Worm (Caenorhabditis elegans) whole organism, L1 larva: Measurements from ENCODE around the gene rig-3.

Source experiments
- C34B4.2 ChIP-seq: sonication (generic microtip); optimal IDR thresholded peaks from 2 replicates; lab custom pipeline; 2017; ENCODE audit warnings: mild to moderate bottlenecking, missing genetic modification characterization, missing compliant biosample characterization
- aly-2 ChIP-seq: fragments of 150-350 bp; optimal IDR thresholded peaks from 2 replicates; lab custom pipeline; 2014; ENCODE audit warnings: missing biosample characterization, missing genetic modification characterization
- ceh-8 ChIP-seq: fragments of 200-800 bp; sonication (Bioruptor generic); optimal IDR thresholded peaks from 2 replicates; lab custom pipeline; 2018; ENCODE audit warnings: mild to moderate bottlenecking, missing genetic modification characterization, moderate library complexity, missing compliant biosample characterization
- ceh-82 ChIP-seq, 3 experiments: fragments of 150-350 bp in 1 of 3; sonication (generic microtip) in 2 of 3; optimal IDR thresholded peaks; 2 replicates each; lab custom pipeline; 2014 to 2017; ENCODE audit warnings: missing biosample characterization in 3 of 3, missing genetic modification characterization in 3 of 3
- ceh-90 ChIP-seq: sonication (generic microtip); optimal IDR thresholded peaks from 2 replicates; lab custom pipeline; 2016; ENCODE audit warnings: missing genetic modification characterization, missing compliant biosample characterization
- dsc-1 ChIP-seq: sonication (generic microtip); optimal IDR thresholded peaks from 2 replicates; lab custom pipeline; 2016; ENCODE audit warnings: mild to moderate bottlenecking, missing genetic modification characterization, missing compliant biosample characterization
- efl-1 ChIP-seq, 4 experiments: fragments of 150-350 bp; optimal IDR thresholded peaks in 3 of 4; peaks in 1 of 4; 1 replicate in 1 of 4; 2 replicates in 3 of 4; lab custom pipeline; 2014; ENCODE audit warnings: missing biosample characterization in 2 of 4, missing genetic modification characterization in 2 of 4, missing genetic modification reagents in 2 of 4
- efl-3 ChIP-seq: fragments of 200-800 bp; sonication (Bioruptor generic); optimal IDR thresholded peaks from 2 replicates; lab custom pipeline; 2018; ENCODE audit warnings: mild to moderate bottlenecking, missing genetic modification characterization, missing compliant biosample characterization
- egl-13 ChIP-seq: sonication (generic microtip); optimal IDR thresholded peaks from 2 replicates; lab custom pipeline; 2016; ENCODE audit warnings: missing genotype, missing genetic modification reagents, missing genetic modification characterization, missing compliant biosample characterization
- elt-2 ChIP-seq: sonication (generic microtip); optimal IDR thresholded peaks from 2 replicates; lab custom pipeline; 2016; ENCODE audit warnings: missing genetic modification characterization, mild to moderate bottlenecking, inconsistent platforms, missing compliant biosample characterization, missing genetic modification reagents
- elt-3 ChIP-seq, 6 experiments: fragments of 150-350 bp in 1 of 6; sonication (generic microtip); optimal IDR thresholded peaks; 2 replicates each; lab custom pipeline; 2017 to 2018; ENCODE audit warnings: missing biosample characterization in 6 of 6, missing genetic modification characterization in 6 of 6, inconsistent platforms in 1 of 6
- fkh-10 ChIP-seq: sonication (generic microtip); optimal IDR thresholded peaks from 2 replicates; lab custom pipeline; 2017; ENCODE audit warnings: missing biosample characterization, missing genetic modification reagents, missing genetic modification characterization
- fkh-4 ChIP-seq: sonication (generic microtip); optimal IDR thresholded peaks from 2 replicates; lab custom pipeline; 2016; ENCODE audit warnings: missing compliant biosample characterization, missing genetic modification characterization, borderline replicate concordance
- grh-1 ChIP-seq: fragments of 200-800 bp; sonication (Bioruptor generic); IDR thresholded peaks from 2 replicates; pipeline ENCODE4 v1.3.6; 2022; ENCODE audit warnings: missing genetic modification reagents, missing genetic modification characterization, missing compliant biosample characterization
- irx-1 ChIP-seq: sonication (generic microtip); optimal IDR thresholded peaks from 2 replicates; lab custom pipeline; 2016; ENCODE audit warnings: missing genetic modification characterization, missing compliant biosample characterization
- jun-1 ChIP-seq: fragments of 150-350 bp; optimal IDR thresholded peaks from 2 replicates; lab custom pipeline; 2014; ENCODE audit warnings: missing biosample characterization, missing genetic modification reagents, missing genetic modification characterization
- lin-14 ChIP-seq: fragments of 200-800 bp; sonication (Bioruptor generic); optimal IDR thresholded peaks from 2 replicates; lab custom pipeline; 2018; ENCODE audit warnings: mild to moderate bottlenecking, missing genetic modification characterization, moderate library complexity, missing compliant biosample characterization
- lir-3 ChIP-seq: sonication (generic microtip); optimal IDR thresholded peaks from 2 replicates; lab custom pipeline; 2016; ENCODE audit warnings: mild to moderate bottlenecking, missing genetic modification characterization, moderate library complexity, missing compliant biosample characterization; ENCODE audit not compliant: poor library complexity
- lsy-2 ChIP-seq, 2 experiments: fragments of 150-350 bp; optimal IDR thresholded peaks; 2 replicates each; lab custom pipeline; 2014; ENCODE audit warnings: missing biosample characterization in 2 of 2, missing genetic modification characterization in 2 of 2
- mdl-1 ChIP-seq, 2 experiments: fragments of 150-350 bp; optimal IDR thresholded peaks; 2 replicates each; lab custom pipeline; 2014 to 2017; ENCODE audit warnings: missing biosample characterization in 2 of 2, missing genetic modification characterization in 2 of 2, inconsistent platforms in 1 of 2
- nhr-19 ChIP-seq: fragments of 200-800 bp; sonication (Bioruptor generic); conservative IDR thresholded peaks from 2 replicates; pipeline ENCODE4 v1.3.6; 2022; ENCODE audit warnings: missing genetic modification characterization, missing compliant biosample characterization
- nhr-47 ChIP-seq: sonication (generic microtip); optimal IDR thresholded peaks from 2 replicates; lab custom pipeline; 2016; ENCODE audit warnings: mild to moderate bottlenecking, missing genetic modification characterization, moderate library complexity, missing compliant biosample characterization
- nhr-71 ChIP-seq: sonication (generic microtip); optimal IDR thresholded peaks from 2 replicates; lab custom pipeline; 2016; ENCODE audit warnings: mild to moderate bottlenecking, missing genetic modification characterization, moderate library complexity, missing compliant biosample characterization
- nhr-85 ChIP-seq: sonication (generic microtip); peaks from one replicate; lab custom pipeline; 2016; ENCODE audit warnings: missing genetic modification characterization, inconsistent platforms, missing compliant biosample characterization
- nhr-90 ChIP-seq: sonication (generic microtip); optimal IDR thresholded peaks from 2 replicates; lab custom pipeline; 2016; ENCODE audit warnings: mild to moderate bottlenecking, missing genetic modification characterization, missing compliant biosample characterization; ENCODE audit not compliant: poor library complexity
- pag-3 ChIP-seq: sonication (generic microtip); optimal IDR thresholded peaks from 2 replicates; lab custom pipeline; 2017; ENCODE audit warnings: missing genetic modification characterization, mild to moderate bottlenecking, missing compliant biosample characterization, antibody characterized with exemption, borderline replicate concordance; ENCODE audit not compliant: insufficient read depth
- rnt-1 ChIP-seq: sonication (generic microtip); optimal IDR thresholded peaks from 2 replicates; lab custom pipeline; 2016; ENCODE audit warnings: mild to moderate bottlenecking, missing genetic modification characterization, moderate library complexity, missing compliant biosample characterization
- skn-1 ChIP-seq: fragments of 150-350 bp; optimal IDR thresholded peaks from 2 replicates; lab custom pipeline; 2014; ENCODE audit warnings: missing biosample characterization, missing genetic modification characterization
- snu-23 ChIP-seq: sonication (generic microtip); optimal IDR thresholded peaks from 2 replicates; lab custom pipeline; 2016; ENCODE audit warnings: missing genetic modification characterization, missing compliant biosample characterization
- swsn-7 ChIP-seq: sonication (generic microtip); optimal IDR thresholded peaks from 2 replicates; lab custom pipeline; 2016; ENCODE audit warnings: missing genetic modification characterization, missing compliant biosample characterization
- tlp-1 ChIP-seq: fragments of 150-350 bp; optimal IDR thresholded peaks from 2 replicates; lab custom pipeline; 2014; ENCODE audit warnings: missing biosample characterization, missing genetic modification characterization
- unc-130 ChIP-seq: fragments of 150-350 bp; optimal IDR thresholded peaks from 2 replicates; lab custom pipeline; 2017; ENCODE audit warnings: missing biosample characterization, missing genetic modification characterization, inconsistent platforms
- unc-86 ChIP-seq: sonication (generic microtip); optimal IDR thresholded peaks from 2 replicates; lab custom pipeline; 2016; ENCODE audit warnings: missing genetic modification characterization, missing compliant biosample characterization
- unc-98 ChIP-seq: fragments of 200-800 bp; sonication (Bioruptor generic); IDR thresholded peaks from 2 replicates; pipeline ENCODE4 v1.3.6; 2022; ENCODE audit warnings: missing genetic modification characterization, missing compliant biosample characterization
- xbp-1 ChIP-seq: sonication (generic microtip); optimal IDR thresholded peaks from 2 replicates; lab custom pipeline; 2016; ENCODE audit warnings: missing genetic modification characterization, missing compliant biosample characterization
- ztf-11 ChIP-seq, 2 experiments: sonication (generic microtip); optimal IDR thresholded peaks; 2 replicates each; lab custom pipeline; 2016 to 2017; ENCODE audit warnings: missing genetic modification characterization in 2 of 2, missing biosample characterization in 1 of 2, missing compliant biosample characterization in 1 of 2
- ztf-4 ChIP-seq: fragments of 150-350 bp; optimal IDR thresholded peaks from 2 replicates; lab custom pipeline; 2014; ENCODE audit warnings: missing biosample characterization, missing genetic modification characterization

The rig-3 gene

ce11 chrX:6822552-6822951, 30.9 kb upstream of the rig-3 start:
- no peak for TF ChIP-seq unc-98 (GFP tag; lab: Robert Waterston, UW)
- TF ChIP-seq jun-1 (tag; lab: Kevin White, UChicago): no peak
- TF ChIP-seq dsc-1: peak; percentile 62
- no peak for TF ChIP-seq lir-3
- TF ChIP-seq nhr-71 (tag; lab: Kevin White, UChicago): peak; percentile 50
- no peak for TF ChIP-seq efl-1 (optimal IDR thresholded peaks at IDR 0.05; lab: Kevin White, UChicago)
- TF ChIP-seq efl-1 (GFP tag; optimal IDR thresholded peaks at IDR 0.05 in 1 of 2; lab: Kevin White, UChicago): peak in 1 of 2 experiments; percentile 24
- TF ChIP-seq egl-13 (tag; lab: Kevin White, UChicago): no peak
- TF ChIP-seq swsn-7 (tag; lab: Kevin White, UChicago): no peak
- no peak for TF ChIP-seq xbp-1 (tag; lab: Kevin White, UChicago)
- TF ChIP-seq lin-14 (GFP tag; lab: Kevin White, UChicago): peak; percentile 43
- TF ChIP-seq nhr-19 (GFP tag; lab: Robert Waterston, UW): 0 out of 2 replicates have a peak, but pooled peaks have one; percentile 10
- no peak for TF ChIP-seq lsy-2 (tag; optimal IDR thresholded peaks at IDR 0.05; lab: Kevin White, UChicago)
- no peak for TF ChIP-seq efl-3
- no peak for TF ChIP-seq C34B4.2 (tag; lab: Kevin White, UChicago)
- TF ChIP-seq unc-86 (tag; lab: Kevin White, UChicago): no peak
- peak; percentile 66 for TF ChIP-seq rnt-1 (tag; lab: Kevin White, UChicago)
- no peak for TF ChIP-seq ztf-4

- TF ChIP-seq egl-13 (tag; lab: Kevin White, UChicago) (no peak), nhr-85 (tag; lab: Kevin White, UChicago) (no peak), grh-1 (GFP tag; lab: Robert Waterston, UW) (no peak), snu-23 (GFP tag; lab: Kevin White, UChicago) (peak; percentile 23), skn-1 (tag; lab: Kevin White, UChicago) (no peak), ceh-8 (GFP tag; lab: Kevin White, UChicago) (no peak), efl-3 (no peak), ceh-82 (tag; optimal IDR thresholded peaks at IDR 0.05; lab: Kevin White, UChicago) (no peak), rnt-1 (tag; lab: Kevin White, UChicago) (peak; percentile 52), ztf-11 (tag; optimal IDR thresholded peaks at IDR 0.05; lab: Kevin White, UChicago) (no peak), fkh-10 (no peak), tlp-1 (no peak), nhr-90 (tag; lab: Kevin White, UChicago) (no peak), aly-2 (no peak), nhr-47 (tag; lab: Kevin White, UChicago) (no peak), ztf-4 (no peak), unc-130 (no peak), dsc-1 (peak; percentile 52), elt-2 (no peak), lin-14 (GFP tag; lab: Kevin White, UChicago) (peak; percentile 52), xbp-1 (tag; lab: Kevin White, UChicago) (no peak), elt-3 (tag; optimal IDR thresholded peaks at IDR 0.05; lab: Kevin White, UChicago) (no peak), mdl-1 (tag; optimal IDR thresholded peaks at IDR 0.05; lab: Kevin White, UChicago) (no peak), pag-3 (tag; lab: Kevin White, UChicago) (peak; percentile 90), ceh-90 (no peak), fkh-4 (tag; lab: Kevin White, UChicago) (no peak), unc-86 (tag; lab: Kevin White, UChicago) (no peak), nhr-19 (GFP tag; lab: Robert Waterston, UW) (no peak), irx-1 (no peak), nhr-71 (tag; lab: Kevin White, UChicago) (peak; percentile 22)
Measured at ce11 chrX:6823218-6823979, 30.0 kb upstream of the rig-3 start, which contains the start of gene gei-15. Gene gei-15, minus strand, starts transcription at chrX:6823268.
